ENCODE assay signal across 1 fruit fly cellular context in the genomic region with DNA sequence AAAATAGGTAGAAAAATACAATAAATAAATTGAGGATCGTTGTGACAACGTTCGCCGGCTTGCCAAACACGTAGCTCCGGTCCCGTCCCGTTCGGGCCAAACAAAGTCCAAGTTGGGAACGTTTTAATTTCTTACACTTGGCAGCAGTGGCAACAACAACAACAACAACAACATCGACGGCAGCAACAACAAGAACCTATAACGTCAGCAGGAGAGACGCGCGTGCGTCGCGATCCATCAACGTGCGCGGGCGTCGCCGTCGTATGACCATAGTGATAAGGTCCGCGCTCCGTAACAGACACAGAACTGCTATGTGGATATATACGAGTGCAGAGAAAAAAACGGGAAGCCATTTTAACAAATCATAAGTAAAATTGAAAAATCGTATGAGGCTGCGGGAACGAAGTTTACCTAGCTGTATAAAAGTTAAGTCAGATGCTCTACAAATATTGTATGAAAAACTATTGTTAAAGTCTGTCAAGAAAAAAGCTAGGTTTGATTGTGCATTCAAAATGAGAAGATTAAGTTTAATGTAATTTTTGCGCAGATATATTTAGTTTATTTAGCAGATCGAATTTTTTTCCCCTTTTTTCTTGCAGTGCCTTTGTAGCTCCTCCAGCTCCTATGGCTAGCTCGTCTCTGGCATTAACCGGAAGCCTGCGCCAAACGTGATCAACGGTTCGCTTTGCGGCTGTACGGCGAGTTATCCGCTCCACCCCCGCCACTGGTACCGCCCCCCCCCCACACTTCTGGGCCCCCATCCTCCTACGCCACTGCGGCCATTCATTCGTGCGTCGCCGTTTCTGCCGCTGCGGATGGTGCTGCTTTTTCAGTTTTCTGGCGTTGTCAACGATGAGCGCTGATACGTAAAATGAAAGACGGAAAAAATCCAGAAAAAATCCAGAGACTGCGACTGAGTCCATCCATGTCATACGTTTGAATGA.
TF ChIP-seq lines count a peak whose summit lies in the region.

No protein-coding gene starts in this region.

TF ChIP-seq in whole organism, embryonic, 481 proteins besides CTCF, POLR2A, EP300 and RAD21 (continued from another document and continues in another):
- TF ChIP-seq CG4707 (GFP tag; optimal IDR thresholded peaks at IDR 0.05; lab: Kevin White, UChicago) (no peak), CG12391 (tag; optimal IDR thresholded peaks at IDR 0.05; lab: Kevin White, UChicago) (peak; percentile 4), yki (optimal IDR thresholded peaks at IDR 0.05; lab: Kevin White, UChicago) (no peak), Vsx1 (GFP tag; optimal IDR thresholded peaks at IDR 0.05; lab: Kevin White, UChicago) (no peak), pnt (GFP tag; optimal IDR thresholded peaks at IDR 0.05; lab: Kevin White, UChicago) (no peak), CG11247 (GFP tag; IDR thresholded peaks at IDR 0.05; lab: Robert Waterston, UW) (0 out of 2 replicates have a peak, but pooled peaks have one; percentile 18), dmrt11E (tag; optimal IDR thresholded peaks at IDR 0.05; lab: Kevin White, UChicago) (peak; percentile 57), CG10959 (GFP tag; IDR thresholded peaks at IDR 0.05; lab: Robert Waterston, UW) (peak; percentile 45; the same call in 1 of the 2 replicates), Asciz (GFP tag; optimal IDR thresholded peaks at IDR 0.05; lab: Kevin White, UChicago) (no peak), emc (GFP tag; optimal IDR thresholded peaks at IDR 0.05; lab: Kevin White, UChicago) (no peak), ap (GFP tag; IDR thresholded peaks at IDR 0.05; lab: Robert Waterston, UW) (no peak), pfk (GFP tag; optimal IDR thresholded peaks at IDR 0.05; lab: Kevin White, UChicago) (no peak), lmd (GFP tag; IDR thresholded peaks at IDR 0.05; lab: Robert Waterston, UW) (peak; percentile 35), CG14667 (GFP tag; IDR thresholded peaks at IDR 0.05; lab: Robert Waterston, UW) (no peak), gcm2 (GFP tag; optimal IDR thresholded peaks at IDR 0.05; lab: Kevin White, UChicago) (no peak), hb (GFP tag; IDR thresholded peaks at IDR 0.05; lab: Robert Waterston, UW; ENCODE audit: partially characterized antibody) (no peak), ro (GFP tag; IDR thresholded peaks at IDR 0.05; lab: Robert Waterston, UW) (no peak), CG8388 (GFP tag; optimal IDR thresholded peaks at IDR 0.05; lab: Kevin White, UChicago) (no peak), CG11504 (tag; optimal IDR thresholded peaks at IDR 0.05; lab: Kevin White, UChicago) (peak; percentile 12), CG3065 (GFP tag; optimal IDR thresholded peaks at IDR 0.05; lab: Kevin White, UChicago) (no peak), Ada2b (GFP tag; IDR thresholded peaks at IDR 0.05; lab: Robert Waterston, UW) (no peak), CG17802 (tag; optimal IDR thresholded peaks at IDR 0.05; lab: Kevin White, UChicago) (no peak), Elba2 (GFP tag; optimal IDR thresholded peaks at IDR 0.05; lab: Kevin White, UChicago) (no peak), CG9817 (tag; optimal IDR thresholded peaks at IDR 0.05; lab: Kevin White, UChicago) (no peak), CG4424 (GFP tag; optimal IDR thresholded peaks at IDR 0.05; lab: Kevin White, UChicago) (peak; percentile 30), CG6175 (GFP tag; IDR thresholded peaks at IDR 0.05; lab: Robert Waterston, UW) (no peak), CG4404 (GFP tag; IDR thresholded peaks at IDR 0.05; lab: Robert Waterston, UW) (peak; percentile 40; the same call in 1 of the 2 replicates), Ravus (GFP tag; IDR thresholded peaks at IDR 0.05; lab: Robert Waterston, UW) (no peak), stwl (tag; optimal IDR thresholded peaks at IDR 0.05; lab: Kevin White, UChicago) (no peak), CG18476 (GFP tag; optimal IDR thresholded peaks at IDR 0.05; lab: Kevin White, UChicago) (no peak), CG7745 (tag; optimal IDR thresholded peaks at IDR 0.05; lab: Kevin White, UChicago) (no peak), bsh (GFP tag; optimal IDR thresholded peaks at IDR 0.05; lab: Kevin White, UChicago) (no peak), CG13123 (GFP tag; optimal IDR thresholded peaks at IDR 0.05; lab: Kevin White, UChicago) (no peak), Sry-δ (GFP tag; optimal IDR thresholded peaks at IDR 0.05; lab: Kevin White, UChicago) (no peak), otp (GFP tag; IDR thresholded peaks at IDR 0.05; lab: Robert Waterston, UW) (no peak), onecut (GFP tag; IDR thresholded peaks at IDR 0.05; lab: Robert Waterston, UW) (no peak), sna (GFP tag; IDR thresholded peaks at IDR 0.05; lab: Robert Waterston, UW; ENCODE audit: partially characterized antibody) (no peak), CG17186 (GFP tag; optimal IDR thresholded peaks at IDR 0.05; lab: Kevin White, UChicago) (no peak), CG1647 (GFP tag; optimal IDR thresholded peaks at IDR 0.05; lab: Kevin White, UChicago) (no peak), ara (GFP tag; IDR thresholded peaks at IDR 0.05; lab: Robert Waterston, UW) (no peak), Nf-YA (GFP tag; IDR thresholded peaks at IDR 0.05; lab: Robert Waterston, UW) (no peak), gsb-n (tag; optimal IDR thresholded peaks at IDR 0.05; lab: Kevin White, UChicago) (no peak), CG12942 (GFP tag; optimal IDR thresholded peaks at IDR 0.05; lab: Kevin White, UChicago) (no peak), NFAT (GFP tag; IDR thresholded peaks at IDR 0.05; lab: Robert Waterston, UW) (no peak), Scr (GFP tag; IDR thresholded peaks at IDR 0.05; lab: Robert Waterston, UW; ENCODE audit: partially characterized antibody) (no peak), corto (GFP tag; optimal IDR thresholded peaks at IDR 0.05; lab: Kevin White, UChicago) (no peak), br (optimal IDR thresholded peaks at IDR 0.05; lab: Kevin White, UChicago) (no peak), CG15514 (GFP tag; optimal IDR thresholded peaks at IDR 0.05; lab: Kevin White, UChicago) (no peak), CG7271 (tag; optimal IDR thresholded peaks at IDR 0.05; lab: Kevin White, UChicago) (no peak), CG7987 (GFP tag; optimal IDR thresholded peaks at IDR 0.05; lab: Kevin White, UChicago) (no peak), Hr3 (GFP tag; optimal IDR thresholded peaks at IDR 0.05; lab: Kevin White, UChicago) (no peak), HmgD (GFP tag; optimal IDR thresholded peaks at IDR 0.05; lab: Kevin White, UChicago) (no peak), ken (GFP tag; IDR thresholded peaks at IDR 0.05; lab: Robert Waterston, UW) (no peak), CG13424 (tag; optimal IDR thresholded peaks at IDR 0.05; lab: Kevin White, UChicago) (no peak), B-H2 (GFP tag; optimal IDR thresholded peaks at IDR 0.05; lab: Kevin White, UChicago) (no peak), CG1024 (GFP tag; IDR thresholded peaks at IDR 0.05; lab: Robert Waterston, UW) (no peak), amos (GFP tag; IDR thresholded peaks at IDR 0.05; lab: Robert Waterston, UW; ENCODE audit: partially characterized antibody) (no peak), lola (GFP tag; optimal IDR thresholded peaks at IDR 0.05; lab: Kevin White, UChicago) (peak in 1 of 3 experiments; percentile 56), tio (GFP tag; optimal IDR thresholded peaks at IDR 0.05; lab: Kevin White, UChicago) (no peak), Blimp-1 (GFP tag; optimal IDR thresholded peaks at IDR 0.05; lab: Kevin White, UChicago) (peak; percentile 29), gt (GFP tag; IDR thresholded peaks at IDR 0.05; lab: Robert Waterston, UW) (no peak), tll (GFP tag; optimal IDR thresholded peaks at IDR 0.05; lab: Kevin White, UChicago) (no peak), CG7357 (GFP tag; IDR thresholded peaks at IDR 0.05; lab: Robert Waterston, UW) (no peak), lov (optimal IDR thresholded peaks at IDR 0.05; lab: Kevin White, UChicago) (no peak), lov (GFP tag; IDR thresholded peaks at IDR 0.05; lab: Robert Waterston, UW) (no peak), CG7839 (tag; optimal IDR thresholded peaks at IDR 0.05; lab: Kevin White, UChicago) (peak; percentile 3), ERR (GFP tag; optimal IDR thresholded peaks at IDR 0.05; lab: Kevin White, UChicago) (no peak), Jarid2 (GFP tag; optimal IDR thresholded peaks at IDR 0.05; lab: Kevin White, UChicago) (no peak), Drgx (GFP tag; IDR thresholded peaks at IDR 0.05; lab: Robert Waterston, UW) (no peak), Sry-β (GFP tag; optimal IDR thresholded peaks at IDR 0.05; lab: Kevin White, UChicago) (no peak), tx (GFP tag; optimal IDR thresholded peaks at IDR 0.05; lab: Kevin White, UChicago) (no peak), CG11456 (GFP tag; IDR thresholded peaks at IDR 0.05; lab: Robert Waterston, UW) (0 out of 3 replicates have a peak, but pooled peaks have one; percentile 24), CG10366 (GFP tag; IDR thresholded peaks at IDR 0.05; lab: Robert Waterston, UW) (no peak), CG3726 (GFP tag; IDR thresholded peaks at IDR 0.05; lab: Robert Waterston, UW) (no peak), CG14965 (GFP tag; optimal IDR thresholded peaks at IDR 0.05; lab: Kevin White, UChicago; ENCODE audit: borderline replicate concordance) (no peak), CG15601 (tag; optimal IDR thresholded peaks at IDR 0.05; lab: Kevin White, UChicago) (no peak), Rx (GFP tag; IDR thresholded peaks at IDR 0.05; lab: Robert Waterston, UW) (no peak), Fer3 (tag; optimal IDR thresholded peaks at IDR 0.05; lab: Kevin White, UChicago) (no peak), abd-A (tag; optimal IDR thresholded peaks at IDR 0.05; lab: Kevin White, UChicago) (no peak), H2.0 (GFP tag; IDR thresholded peaks at IDR 0.05; lab: Robert Waterston, UW) (no peak), Gug (GFP tag; IDR thresholded peaks at IDR 0.05; lab: Robert Waterston, UW) (no peak), Doc2 (GFP tag; IDR thresholded peaks at IDR 0.05; lab: Robert Waterston, UW) (no peak), dm (GFP tag; optimal IDR thresholded peaks at IDR 0.05; lab: Kevin White, UChicago) (no peak), pzg (GFP tag; optimal IDR thresholded peaks at IDR 0.05; lab: Kevin White, UChicago) (no peak), Taf1 (GFP tag; IDR thresholded peaks at IDR 0.05; lab: Robert Waterston, UW) (no peak), CG10654 (GFP tag; optimal IDR thresholded peaks at IDR 0.05; lab: Kevin White, UChicago) (no peak), grau (tag; optimal IDR thresholded peaks at IDR 0.05; lab: Kevin White, UChicago) (peak; percentile 2), CG4360 (GFP tag; IDR thresholded peaks at IDR 0.05; lab: Robert Waterston, UW) (peak; percentile 93), zf30C (GFP tag; optimal IDR thresholded peaks at IDR 0.05; lab: Kevin White, UChicago) (peak; percentile 4), caup (GFP tag; optimal IDR thresholded peaks at IDR 0.05; lab: Kevin White, UChicago; ENCODE audit: severe bottlenecking) (no peak), slp2 (GFP tag; optimal IDR thresholded peaks at IDR 0.05; lab: Kevin White, UChicago) (no peak), dysf (GFP tag; IDR thresholded peaks at IDR 0.05; lab: Robert Waterston, UW) (no peak; the same call in 2 of the 3 replicates), CG7963 (GFP tag; IDR thresholded peaks at IDR 0.05; lab: Robert Waterston, UW; ENCODE audit: partially characterized antibody) (no peak), CG2678 (tag; optimal IDR thresholded peaks at IDR 0.05; lab: Kevin White, UChicago) (peak; percentile 21), CG11093 (GFP tag; IDR thresholded peaks at IDR 0.05; lab: Robert Waterston, UW) (no peak), crp (GFP tag; optimal IDR thresholded peaks at IDR 0.05; lab: Kevin White, UChicago) (no peak), fu2 (GFP tag; optimal IDR thresholded peaks at IDR 0.05; lab: Kevin White, UChicago) (no peak), CG17328 (GFP tag; IDR thresholded peaks at IDR 0.05; lab: Robert Waterston, UW) (no peak), kay (GFP tag; optimal IDR thresholded peaks at IDR 0.05; lab: Kevin White, UChicago) (no peak), vnd (GFP tag; IDR thresholded peaks at IDR 0.05; lab: Robert Waterston, UW; ENCODE audit: partially characterized antibody) (no peak), schlank (tag; optimal IDR thresholded peaks at IDR 0.05; lab: Kevin White, UChicago) (no peak), CG4617 (GFP tag; optimal IDR thresholded peaks at IDR 0.05; lab: Kevin White, UChicago; ENCODE audit: borderline replicate concordance) (no peak), HLH3B (GFP tag; IDR thresholded peaks at IDR 0.05; lab: Robert Waterston, UW) (no peak), CG3281 (GFP tag; optimal IDR thresholded peaks at IDR 0.05; lab: Kevin White, UChicago) (no peak), scrt (GFP tag; optimal IDR thresholded peaks at IDR 0.05; lab: Kevin White, UChicago) (no peak), CG2712 (tag; optimal IDR thresholded peaks at IDR 0.05; lab: Kevin White, UChicago) (peak; percentile 68), ci (GFP tag; IDR thresholded peaks at IDR 0.05; lab: Robert Waterston, UW) (no peak), ase (GFP tag; IDR thresholded peaks at IDR 0.05; lab: Robert Waterston, UW) (no peak), CG2202 (tag; optimal IDR thresholded peaks at IDR 0.05; lab: Kevin White, UChicago) (no peak), bbx (GFP tag; IDR thresholded peaks at IDR 0.05; lab: Robert Waterston, UW; ENCODE audit: partially characterized antibody) (no peak), pum (GFP tag; optimal IDR thresholded peaks at IDR 0.05; lab: Kevin White, UChicago) (no peak), vfl (GFP tag; optimal IDR thresholded peaks at IDR 0.05; lab: Kevin White, UChicago) (no peak), CG11085 (GFP tag; IDR thresholded peaks at IDR 0.05; lab: Robert Waterston, UW) (no peak), CG6254 (GFP tag; optimal IDR thresholded peaks at IDR 0.05; lab: Kevin White, UChicago) (peak; percentile 16), klu (GFP tag; IDR thresholded peaks at IDR 0.05; lab: Robert Waterston, UW) (no peak), Dp (GFP tag; optimal IDR thresholded peaks at IDR 0.05; lab: Kevin White, UChicago) (no peak), dimm (GFP tag; IDR thresholded peaks at IDR 0.05; lab: Robert Waterston, UW) (no peak), CG15011 (GFP tag; optimal IDR thresholded peaks at IDR 0.05; lab: Kevin White, UChicago) (no peak), hth (optimal IDR thresholded peaks at IDR 0.05; lab: Kevin White, UChicago) (no peak), inv (GFP tag; IDR thresholded peaks at IDR 0.05; lab: Robert Waterston, UW; ENCODE audit: partially characterized antibody) (no peak), ash1 (GFP tag; optimal IDR thresholded peaks at IDR 0.05; lab: Kevin White, UChicago) (no peak), Tbp (GFP tag; optimal IDR thresholded peaks at IDR 0.05; lab: Kevin White, UChicago) (no peak), kni (GFP tag; optimal IDR thresholded peaks at IDR 0.05; lab: Kevin White, UChicago) (peak; percentile 62), Deaf1 (tag; optimal IDR thresholded peaks at IDR 0.05; lab: Kevin White, UChicago) (no peak), CG15696 (tag; optimal IDR thresholded peaks at IDR 0.05; lab: Kevin White, UChicago) (peak; percentile 58), chm (GFP tag; IDR thresholded peaks at IDR 0.05; lab: Robert Waterston, UW) (no peak)
